Worm (Caenorhabditis elegans): ENCODE data around the gene F26F4.5.

Gene F26F4.5

DNA sequence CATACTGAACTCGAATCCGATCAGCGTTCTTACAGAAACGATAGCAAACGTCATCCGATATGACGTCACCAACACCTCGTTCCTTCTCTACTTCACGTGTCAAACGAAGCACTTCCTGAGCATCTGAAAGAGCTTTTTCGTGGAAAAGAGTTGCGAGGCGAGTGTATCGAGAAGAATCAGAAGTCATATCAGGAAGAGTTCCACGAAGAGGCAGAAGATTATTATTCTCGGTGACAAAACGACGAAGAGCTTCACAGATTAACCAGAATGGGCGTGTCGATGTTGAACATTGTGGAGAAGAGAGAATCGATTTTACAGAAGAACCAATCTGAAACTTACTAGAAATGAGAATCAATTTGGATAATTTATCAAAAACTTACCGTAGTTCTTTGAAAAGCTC lies 27.9 kb upstream of the F26F4.5 start:
- TF ChIP-seq ztf-4 (tag; optimal IDR thresholded peaks at IDR 0.05) (no peak), alr-1 (tag; optimal IDR thresholded peaks at IDR 0.05) (no peak), nhr-129 (tag; optimal IDR thresholded peaks at IDR 0.05) (no peak), ztf-1 (GFP tag; conservative IDR thresholded peaks at IDR 0.05) (no peak), dmd-4 (tag; optimal IDR thresholded peaks at IDR 0.05) (no peak), aly-2 (tag; optimal IDR thresholded peaks at IDR 0.05) (no peak), ceh-82 (tag; optimal IDR thresholded peaks at IDR 0.05) (no peak), Y55F3AM.14 (GFP tag; optimal IDR thresholded peaks at IDR 0.05) (no peak), snpc-4 (tag; optimal IDR thresholded peaks at IDR 0.05) (no peak), egl-27 (tag; optimal IDR thresholded peaks at IDR 0.05) (no peak), nhr-10 (tag; optimal IDR thresholded peaks at IDR 0.05) (no peak), unc-55 (GFP tag; optimal IDR thresholded peaks at IDR 0.05) (no peak), ceh-16 (tag; optimal IDR thresholded peaks at IDR 0.05) (no peak), F13H6.1 (tag; optimal IDR thresholded peaks at IDR 0.05) (no peak), elt-3 (tag; optimal IDR thresholded peaks at IDR 0.05) (no peak), nhr-77 (tag; optimal IDR thresholded peaks at IDR 0.05) (no peak)

DNA sequence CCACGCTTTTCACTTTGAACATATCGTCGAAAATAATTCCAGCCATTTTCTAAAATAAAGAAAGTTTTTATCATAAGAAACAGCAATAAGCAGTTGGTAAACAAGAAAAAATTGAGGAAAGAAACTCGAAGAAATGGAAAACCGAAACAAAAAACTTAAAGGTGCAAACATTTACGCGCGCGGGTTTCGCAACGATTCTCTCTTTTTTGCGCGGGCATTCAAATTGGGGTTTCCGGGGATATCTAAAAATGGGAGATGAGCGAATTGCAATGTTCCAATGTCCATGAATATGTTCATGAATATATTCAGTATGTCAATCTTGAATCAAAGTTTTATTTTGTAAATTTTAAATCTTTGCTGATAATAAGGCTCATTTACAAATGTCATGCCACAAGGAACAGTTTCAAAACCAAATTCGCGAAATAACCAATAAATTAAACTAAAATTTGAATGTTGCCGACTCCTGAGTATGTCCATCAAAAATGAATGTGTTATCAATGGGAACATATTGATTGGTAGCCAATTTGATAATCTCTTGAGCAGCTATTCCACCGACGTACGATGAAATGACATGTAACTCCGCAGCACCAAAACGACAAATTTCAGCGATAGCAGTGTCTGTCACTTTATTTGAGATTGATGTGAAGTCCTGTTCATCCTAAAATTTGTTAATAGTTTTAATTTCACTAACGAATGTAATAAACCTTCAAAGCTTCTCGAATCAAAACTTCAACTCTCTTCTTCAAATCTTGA lies 27.1 kb upstream of the F26F4.5 start, which contains the start of gene rpb-8:
Gene rpb-8 (minus strand): TSS at position 49 of the 753 bp plus-strand sequence.
- TF ChIP-seq nhr-10 (tag; optimal IDR thresholded peaks at IDR 0.05) (no peak), ztf-4 (tag; optimal IDR thresholded peaks at IDR 0.05) (no peak), nhr-6 (tag; optimal IDR thresholded peaks at IDR 0.05) (no peak), nhr-23 (tag; optimal IDR thresholded peaks at IDR 0.05) (no peak), sma-9 (GFP tag; optimal IDR thresholded peaks at IDR 0.05) (peak; percentile 13), sma-9 (tag; optimal IDR thresholded peaks at IDR 0.05) (no peak), ZK546.5 (tag; optimal IDR thresholded peaks at IDR 0.05) (no peak), ztf-1 (GFP tag; conservative IDR thresholded peaks at IDR 0.05) (no peak), aly-2 (tag; optimal IDR thresholded peaks at IDR 0.05) (no peak), peb-1 (tag; optimal IDR thresholded peaks at IDR 0.05) (no peak), mab-5 (tag; optimal IDR thresholded peaks at IDR 0.05) (no peak), ama-1 (optimal IDR thresholded peaks at IDR 0.05) (peak; percentile 44), R02D3.7 (tag; optimal IDR thresholded peaks at IDR 0.05) (no peak), blmp-1 (tag; optimal IDR thresholded peaks at IDR 0.05; ENCODE audit: insufficient read depth) (peak; percentile 18), sem-4 (tag; optimal IDR thresholded peaks at IDR 0.05) (no peak), sma-3 (GFP tag; optimal IDR thresholded peaks at IDR 0.05) (peak; percentile 18), elt-1 (tag; optimal IDR thresholded peaks at IDR 0.05) (no peak), Y55F3AM.14 (GFP tag; optimal IDR thresholded peaks at IDR 0.05) (no peak), unc-62 (GFP tag; optimal IDR thresholded peaks at IDR 0.05) (no peak), ceh-16 (tag; optimal IDR thresholded peaks at IDR 0.05) (no peak), lin-13 (GFP tag; optimal IDR thresholded peaks at IDR 0.05) (peak; percentile 46), nhr-21 (tag; optimal IDR thresholded peaks at IDR 0.05) (peak; percentile 3), C34F6.9 (tag; optimal IDR thresholded peaks at IDR 0.05) (peak; percentile 64), ztf-11 (tag; optimal IDR thresholded peaks at IDR 0.05) (no peak), alr-1 (tag; optimal IDR thresholded peaks at IDR 0.05) (no peak), gmeb-1 (tag; optimal IDR thresholded peaks at IDR 0.05) (peak; percentile 89), lin-39 (tag; optimal IDR thresholded peaks at IDR 0.05) (no peak), nhr-12 (tag; optimal IDR thresholded peaks at IDR 0.05) (no peak), skn-1 (tag; optimal IDR thresholded peaks at IDR 0.05) (no peak), egl-27 (tag; optimal IDR thresholded peaks at IDR 0.05) (no peak), nhr-77 (tag; optimal IDR thresholded peaks at IDR 0.05) (no peak), nhr-25 (tag; optimal IDR thresholded peaks at IDR 0.05) (peak; percentile 16), unc-39 (tag; optimal IDR thresholded peaks at IDR 0.05) (no peak), dmd-4 (tag; optimal IDR thresholded peaks at IDR 0.05) (no peak), mdl-1 (tag; optimal IDR thresholded peaks at IDR 0.05) (no peak), lsy-2 (tag; optimal IDR thresholded peaks at IDR 0.05) (peak; percentile 14 to 75), mbf-1 (tag; optimal IDR thresholded peaks at IDR 0.05) (no peak), nhr-129 (tag; optimal IDR thresholded peaks at IDR 0.05) (peak; percentile 55), snpc-4 (tag; optimal IDR thresholded peaks at IDR 0.05) (peak; percentile 13), unc-55 (GFP tag; optimal IDR thresholded peaks at IDR 0.05) (peak; percentile 90), elt-3 (tag; optimal IDR thresholded peaks at IDR 0.05) (no peak), zag-1 (tag; optimal IDR thresholded peaks at IDR 0.05) (no peak), nhr-11 (tag; optimal IDR thresholded peaks at IDR 0.05) (no peak), crh-2 (tag; optimal IDR thresholded peaks at IDR 0.05) (peak; percentile 45), nhr-237 (tag; optimal IDR thresholded peaks at IDR 0.05) (no peak), lin-11 (tag; optimal IDR thresholded peaks at IDR 0.05) (peak; percentile 1), ceh-82 (tag; optimal IDR thresholded peaks at IDR 0.05) (no peak), F13H6.1 (tag; optimal IDR thresholded peaks at IDR 0.05) (peak; percentile 29), fos-1 (tag; optimal IDR thresholded peaks at IDR 0.05) (peak; percentile 29)
